Worm (Caenorhabditis elegans) whole organism, L4 larva: ENCODE results near the gene srh-2.

Experiments
- D1046.2 ChIP-seq: fragments of 200-800 bp; sonication (Bioruptor generic); IDR thresholded peaks from 2 replicates; pipeline ENCODE4 v1.3.6; 2022; ENCODE audit warnings: missing genetic modification characterization, missing compliant biosample characterization
- F10B5.3 ChIP-seq: sonication (generic microtip); optimal IDR thresholded peaks from 2 replicates; lab custom pipeline; 2016; ENCODE audit warnings: mild to moderate bottlenecking, missing genetic modification characterization, missing compliant biosample characterization
- F26F4.8 ChIP-seq: fragments of 200-800 bp; sonication (Bioruptor generic); conservative IDR thresholded peaks from 2 replicates; pipeline ENCODE4 v1.3.6; 2022; ENCODE audit warnings: missing genetic modification characterization, missing compliant biosample characterization
- T20F7.1 ChIP-seq: fragments of 200-800 bp; sonication (Bioruptor generic); optimal IDR thresholded peaks from 2 replicates; lab custom pipeline; 2018; ENCODE audit warnings: mild to moderate bottlenecking, missing genetic modification characterization, missing compliant biosample characterization
- T26A8.4 ChIP-seq: fragments of 200-800 bp; sonication (Bioruptor generic); IDR thresholded peaks from 2 replicates; pipeline ENCODE4 v1.3.6; 2022; ENCODE audit warnings: missing genetic modification characterization, missing compliant biosample characterization
- Y105C5A.15 ChIP-seq: fragments of 200-800 bp; sonication (Bioruptor generic); IDR thresholded peaks from 2 replicates; pipeline ENCODE4 v1.3.6; 2022; ENCODE audit warnings: missing genetic modification characterization, missing compliant biosample characterization
- Y5F2A.4 ChIP-seq: fragments of 200-800 bp; sonication (Bioruptor generic); optimal IDR thresholded peaks from 2 replicates; lab custom pipeline; 2018; ENCODE audit warnings: mild to moderate bottlenecking, missing genetic modification characterization, missing compliant biosample characterization
- Y75B8A.6 ChIP-seq: fragments of 200-800 bp; sonication (Bioruptor generic); IDR thresholded peaks from 2 replicates; pipeline ENCODE4 v1.3.6; 2022; ENCODE audit warnings: missing genetic modification reagents, missing genetic modification characterization, missing compliant biosample characterization
- ceh-44 ChIP-seq: fragments of 200-800 bp; sonication (Bioruptor generic); IDR thresholded peaks from 2 replicates; pipeline ENCODE4 v1.3.6; 2022; ENCODE audit warnings: missing genetic modification reagents, missing genetic modification characterization, missing compliant biosample characterization
- daf-16 ChIP-seq, 3 experiments: sonication (generic microtip); optimal IDR thresholded peaks; 2 replicates each; lab custom pipeline; 2016 to 2017; ENCODE audit warnings: missing genetic modification characterization in 3 of 3, missing genetic modification reagents in 3 of 3, mild to moderate bottlenecking in 2 of 3, missing compliant biosample characterization in 2 of 3, missing biosample characterization in 1 of 3, moderate library complexity in 1 of 3
- daf-19 ChIP-seq: fragments of 200-800 bp; sonication (Bioruptor generic); conservative IDR thresholded peaks from 2 replicates; pipeline ENCODE4 v1.3.6; 2022; ENCODE audit warnings: missing genetic modification characterization, missing compliant biosample characterization
- dmd-6 ChIP-seq: fragments of 200-800 bp; sonication (Bioruptor generic); IDR thresholded peaks from 2 replicates; pipeline ENCODE4 v1.3.6; 2022; ENCODE audit warnings: missing genetic modification reagents, missing genetic modification characterization, missing compliant biosample characterization
- fkh-10 ChIP-seq: fragments of 150-350 bp; optimal IDR thresholded peaks from 2 replicates; lab custom pipeline; 2014; ENCODE audit warnings: missing biosample characterization, missing genetic modification reagents, missing genetic modification characterization
- hmg-1.1 ChIP-seq: fragments of 200-800 bp; sonication (Bioruptor generic); IDR thresholded peaks from 2 replicates; pipeline ENCODE4 v1.3.6; 2022; ENCODE audit warnings: missing genetic modification reagents, missing genetic modification characterization, missing compliant biosample characterization
- jun-1 ChIP-seq: fragments of 150-350 bp; optimal IDR thresholded peaks from 2 replicates; lab custom pipeline; 2014; ENCODE audit warnings: missing biosample characterization, missing genetic modification reagents, missing genetic modification characterization
- lin-1 ChIP-seq: fragments of 200-800 bp; sonication (Bioruptor generic); IDR thresholded peaks from 2 replicates; pipeline ENCODE4 v1.3.6; 2022; ENCODE audit warnings: missing genetic modification reagents, missing genetic modification characterization, missing compliant biosample characterization
- mdl-1 ChIP-seq, 2 experiments: fragments of 150-350 bp in 1 of 2; sonication (generic microtip) in 1 of 2; optimal IDR thresholded peaks; 2 replicates each; lab custom pipeline; 2014 to 2017; ENCODE audit warnings: missing biosample characterization in 2 of 2, missing genetic modification characterization in 2 of 2
- mdt-29 ChIP-seq: fragments of 200-800 bp; sonication (Bioruptor generic); IDR thresholded peaks from 2 replicates; pipeline ENCODE4 v1.3.6; 2022; ENCODE audit warnings: missing genetic modification reagents, missing genetic modification characterization, missing compliant biosample characterization
- nhr-25 ChIP-seq: sonication (generic microtip); optimal IDR thresholded peaks from 2 replicates; lab custom pipeline; 2017; ENCODE audit warnings: missing genetic modification characterization, mild to moderate bottlenecking, missing compliant biosample characterization, antibody characterized with exemption, moderate library complexity, borderline replicate concordance; ENCODE audit not compliant: insufficient read depth
- nhr-41 ChIP-seq: fragments of 200-800 bp; sonication (Bioruptor generic); IDR thresholded peaks from 2 replicates; pipeline ENCODE4 v1.3.6; 2022; ENCODE audit warnings: missing genetic modification reagents, missing genetic modification characterization, missing compliant biosample characterization
- nhr-42 ChIP-seq: fragments of 200-800 bp; sonication (Bioruptor generic); IDR thresholded peaks from 2 replicates; pipeline ENCODE4 v1.3.6; 2022; ENCODE audit warnings: missing genetic modification characterization, missing compliant biosample characterization
- nhr-48 ChIP-seq: sonication (generic microtip); optimal IDR thresholded peaks from 2 replicates; lab custom pipeline; 2016; ENCODE audit warnings: mild to moderate bottlenecking, missing genetic modification characterization, missing compliant biosample characterization
- nhr-6 ChIP-seq: fragments of 150-350 bp; optimal IDR thresholded peaks from 2 replicates; lab custom pipeline; 2014; ENCODE audit warnings: missing biosample characterization, missing genetic modification characterization
- nhr-77 ChIP-seq: fragments of 150-350 bp; optimal IDR thresholded peaks from 2 replicates; lab custom pipeline; 2014; ENCODE audit warnings: missing biosample characterization, missing genetic modification characterization
- pha-4 ChIP-seq, 2 experiments: fragments of 150-350 bp in 1 of 2; fragments of 200-800 bp in 1 of 2; sonication (Bioruptor generic) in 1 of 2; IDR thresholded peaks in 1 of 2; optimal IDR thresholded peaks in 1 of 2; 2 replicates each; pipeline versions ENCODE4 v1.3.6 to Lab custom; 2014 to 2022; ENCODE audit warnings: missing genetic modification characterization in 2 of 2, missing genetic modification reagents in 2 of 2, missing biosample characterization in 1 of 2, missing compliant biosample characterization in 1 of 2
- saeg-2 ChIP-seq: fragments of 200-800 bp; sonication (Bioruptor generic); IDR thresholded peaks from 2 replicates; pipeline ENCODE4 v1.3.6; 2022; ENCODE audit warnings: missing genetic modification reagents, missing genetic modification characterization, missing compliant biosample characterization
- snpc-1.2 ChIP-seq: fragments of 200-800 bp; sonication (Bioruptor generic); IDR thresholded peaks from 2 replicates; pipeline ENCODE4 v1.3.6; 2022; ENCODE audit warnings: missing genetic modification reagents, missing genetic modification characterization, missing compliant biosample characterization
- tra-1 ChIP-seq: fragments of 200-800 bp; sonication (Bioruptor generic); IDR thresholded peaks from 2 replicates; pipeline ENCODE4 v1.3.6; 2022; ENCODE audit warnings: missing genetic modification reagents, missing genetic modification characterization, missing compliant biosample characterization
- unc-130 ChIP-seq: sonication (generic microtip); optimal IDR thresholded peaks from 2 replicates; lab custom pipeline; 2016; ENCODE audit warnings: missing genetic modification reagents, missing genetic modification characterization, missing compliant biosample characterization
- zag-1 ChIP-seq: fragments of 150-350 bp; optimal IDR thresholded peaks from 2 replicates; lab custom pipeline; 2014; ENCODE audit warnings: missing biosample characterization, missing genetic modification characterization
- zfp-3 ChIP-seq: fragments of 200-800 bp; sonication (Bioruptor generic); conservative IDR thresholded peaks from 2 replicates; pipeline ENCODE4 v1.3.6; 2022; ENCODE audit warnings: missing genetic modification reagents, missing genetic modification characterization, missing compliant biosample characterization
- ztf-7 ChIP-seq: fragments of 150-350 bp; optimal IDR thresholded peaks from 2 replicates; lab custom pipeline; 2014; ENCODE audit warnings: missing biosample characterization, missing genetic modification characterization

srh-2 gene

ce11 chrV:727484-728351 is at the start of gene srh-2, which contains the start of gene icl-1 (continued):
- TF ChIP-seq nhr-77 (tag; lab: Kevin White, UChicago) (peak; percentile 29), T26A8.4 (GFP tag; lab: Robert Waterston, UW) (peak; percentile 91), snpc-1.2 (GFP tag; lab: Robert Waterston, UW) (peak; percentile 58; the same call in 1 of the 2 replicates), Y5F2A.4 (peak; percentile 65), T20F7.1 (GFP tag; lab: Kevin White, UChicago) (peak; percentile 24), lin-1 (GFP tag; lab: Robert Waterston, UW) (0 out of 2 replicates have a peak, but pooled peaks have one; percentile 23), nhr-6 (peak; percentile 60), pha-4 (GFP tag; IDR thresholded peaks at IDR 0.05; lab: Robert Waterston, UW) (peak; percentile 43; the same call in 1 of the 2 replicates), pha-4 (tag; optimal IDR thresholded peaks at IDR 0.05; lab: Kevin White, UChicago) (no peak), daf-16 (GFP tag; optimal IDR thresholded peaks at IDR 0.05; lab: Kevin White, UChicago) (peak; percentile 50 to 83), daf-16 (tag; optimal IDR thresholded peaks at IDR 0.05; lab: Kevin White, UChicago) (peak; percentile 97), nhr-48 (peak; percentile 40), mdl-1 (tag; optimal IDR thresholded peaks at IDR 0.05; lab: Kevin White, UChicago) (peak; percentile 66 to 75), dmd-6 (peak; percentile 32; the same call in 1 of the 2 replicates), fkh-10 (GFP tag; lab: Kevin White, UChicago) (no peak)

- TF ChIP-seq Y105C5A.15 (GFP tag; lab: Robert Waterston, UW) = no peak
- no peak for TF ChIP-seq mdt-29 (GFP tag; lab: Robert Waterston, UW)
- TF ChIP-seq fkh-10 (GFP tag; lab: Kevin White, UChicago) = no peak
- TF ChIP-seq saeg-2 (GFP tag; lab: Robert Waterston, UW) = no peak
- TF ChIP-seq T26A8.4 (GFP tag; lab: Robert Waterston, UW) = no peak
- TF ChIP-seq ceh-44 = no peak
- TF ChIP-seq nhr-25 (tag; lab: Kevin White, UChicago) = no peak
- TF ChIP-seq jun-1 (tag; lab: Kevin White, UChicago) = no peak
- TF ChIP-seq Y75B8A.6 (GFP tag; lab: Robert Waterston, UW) = no peak
Measured at ce11 chrV:679663-680062, 48.4 kb upstream of the srh-2 start, which contains the start of gene srx-22. Gene srx-22 (plus strand): TSS chrV:679963.

- TF ChIP-seq mdl-1 (tag; optimal IDR thresholded peaks at IDR 0.05; lab: Kevin White, UChicago) = no peak
- no peak for TF ChIP-seq F26F4.8 (GFP tag; lab: Robert Waterston, UW)
- TF ChIP-seq nhr-41 = no peak
- no peak for TF ChIP-seq tra-1 (GFP tag; lab: Robert Waterston, UW)
- no peak for TF ChIP-seq zfp-3 (GFP tag; lab: Robert Waterston, UW)
- no peak for TF ChIP-seq unc-130 (GFP tag; lab: Kevin White, UChicago)
- no peak for TF ChIP-seq nhr-77 (tag; lab: Kevin White, UChicago)
- no peak for TF ChIP-seq nhr-42 (GFP tag; lab: Robert Waterston, UW)
- TF ChIP-seq ztf-7 (tag; lab: Kevin White, UChicago) = no peak
- no peak for TF ChIP-seq zag-1 (tag; lab: Kevin White, UChicago)
- no peak for TF ChIP-seq hmg-1.1 (GFP tag; lab: Robert Waterston, UW)
- no peak for TF ChIP-seq F10B5.3 (tag; lab: Kevin White, UChicago)
- no peak for TF ChIP-seq daf-19 (GFP tag; lab: Robert Waterston, UW)
- no peak for TF ChIP-seq D1046.2 (GFP tag; lab: Robert Waterston, UW)
- TF ChIP-seq, all 104 proteins: peak for 0
Measured at ce11 chrV:682031-682430, 46.1 kb upstream of the srh-2 start, which contains the start of gene srx-23. Gene srx-23 (plus strand): TSS chrV:682331.
